Fruit fly (Drosophila melanogaster) whole organism, wandering third instar larva: ENCODE data around the gene CG14787.

ENCODE experiments used
- Abd-B ChIP-seq: fragments of >200 bp; optimal IDR thresholded peaks from 2 replicates; lab custom pipeline; 2017; ENCODE audit warnings: missing biosample characterization, missing genetic modification characterization
- CG32264 ChIP-seq: fragments of 200-800 bp; sonication (Bioruptor generic); optimal IDR thresholded peaks from 2 replicates; lab custom pipeline; 2016; ENCODE audit warnings: missing biosample characterization, missing genetic modification characterization
- CG9705 ChIP-seq: fragments of 200-800 bp; sonication (Bioruptor generic); optimal IDR thresholded peaks from 2 replicates; lab custom pipeline; 2018; ENCODE audit warnings: missing biosample characterization, mild to moderate bottlenecking, missing genetic modification characterization
- CrebA ChIP-seq: fragments of 200-800 bp; sonication (Bioruptor generic); optimal IDR thresholded peaks from 2 replicates; lab custom pipeline; 2016; ENCODE audit warnings: missing biosample characterization, mild to moderate bottlenecking, missing genetic modification characterization, borderline replicate concordance
- Dfd ChIP-seq: fragments of >200 bp; optimal IDR thresholded peaks from 2 replicates; lab custom pipeline; 2017; ENCODE audit warnings: missing biosample characterization, missing genetic modification characterization
- Dif ChIP-seq: fragments of 200-275, 200-300 bp; sonication (Bioruptor generic); optimal IDR thresholded peaks from 2 replicates; lab custom pipeline; 2018; ENCODE audit warnings: missing biosample characterization, missing genetic modification characterization; ENCODE audit not compliant: partially characterized antibody
- HLH106 ChIP-seq: fragments of 200-800 bp; optimal IDR thresholded peaks from 3 replicates; lab custom pipeline; 2019; ENCODE audit warnings: missing biosample characterization, mild to moderate bottlenecking, missing genetic modification characterization, moderate library complexity
- Hnf4 ChIP-seq: fragments of 200-800 bp; sonication (Bioruptor generic); optimal IDR thresholded peaks from 2 replicates; lab custom pipeline; 2016; ENCODE audit warnings: missing biosample characterization, mild to moderate bottlenecking, missing genetic modification characterization
- Hr78 ChIP-seq: fragments of >200 bp; optimal IDR thresholded peaks from 2 replicates; lab custom pipeline; 2017; ENCODE audit warnings: missing biosample characterization, missing genetic modification characterization
- Hr83 ChIP-seq: fragments of 200-300 bp; sonication (Bioruptor generic); optimal IDR thresholded peaks from 2 replicates; lab custom pipeline; 2016; ENCODE audit warnings: missing biosample characterization, mild to moderate bottlenecking, missing genetic modification characterization, moderate library complexity; ENCODE audit not compliant: poor library complexity, severe bottlenecking
- Jra ChIP-seq: sonication (Bioruptor generic); optimal IDR thresholded peaks from 2 replicates; lab custom pipeline; 2016; ENCODE audit warnings: missing biosample characterization, missing genetic modification characterization
- Mio ChIP-seq: sonication (Bioruptor generic); optimal IDR thresholded peaks from 2 replicates; lab custom pipeline; 2016; ENCODE audit warnings: missing biosample characterization, missing genetic modification characterization
- N ChIP-seq: fragments of >200 bp; optimal IDR thresholded peaks from 2 replicates; lab custom pipeline; 2018; ENCODE audit warnings: missing biosample characterization, missing external identifiers, missing genetic modification characterization
- OdsH ChIP-seq: fragments of 200-800 bp; sonication (Bioruptor generic); optimal IDR thresholded peaks from 2 replicates; lab custom pipeline; 2016; ENCODE audit warnings: missing biosample characterization, mild to moderate bottlenecking, missing genetic modification characterization
- Rel ChIP-seq, 2 experiments: fragments of 200-800 bp; sonication (Bioruptor generic) in 1 of 2; optimal IDR thresholded peaks; 2 replicates in 1 of 2; 3 replicates in 1 of 2; lab custom pipeline; 2016 to 2019; ENCODE audit warnings: mild to moderate bottlenecking in 2 of 2, missing biosample characterization in 2 of 2, missing genetic modification characterization in 2 of 2, moderate library complexity in 1 of 2
- Sp1 ChIP-seq: fragments of 200-800 bp; sonication (Bioruptor generic); optimal IDR thresholded peaks from 3 replicates; lab custom pipeline; 2019; ENCODE audit warnings: missing biosample characterization, mild to moderate bottlenecking, missing genetic modification characterization, moderate library complexity
- br ChIP-seq: fragments of 200-800 bp; sonication (Bioruptor generic); optimal IDR thresholded peaks from 2 replicates; lab custom pipeline; 2016; ENCODE audit warnings: missing biosample characterization, missing genetic modification characterization
- brk ChIP-seq: fragments of 200-800 bp; sonication (Bioruptor generic); optimal IDR thresholded peaks from 2 replicates; lab custom pipeline; 2016; ENCODE audit warnings: missing biosample characterization, mild to moderate bottlenecking, missing genetic modification characterization
- dl ChIP-seq, 2 experiments: fragments of 175-275, 200-275 bp in 1 of 2; fragments of 200-275 bp in 1 of 2; sonication (Bioruptor generic); optimal IDR thresholded peaks; lab custom pipeline; 2018; ENCODE audit warnings: mild to moderate bottlenecking in 2 of 2, missing biosample characterization in 2 of 2, missing genetic modification characterization in 2 of 2, moderate library complexity in 2 of 2; ENCODE audit not compliant: partially characterized antibody in 2 of 2, insufficient read depth in 1 of 2
- dmrt93B ChIP-seq: fragments of 200-800 bp; sonication (Bioruptor generic); optimal IDR thresholded peaks from 2 replicates; lab custom pipeline; 2018; ENCODE audit warnings: missing biosample characterization, mild to moderate bottlenecking, missing genetic modification characterization
- dsf ChIP-seq: sonication (Bioruptor generic); optimal IDR thresholded peaks from 2 replicates; lab custom pipeline; 2016; ENCODE audit warnings: missing biosample characterization, missing genetic modification characterization, borderline replicate concordance
- ey ChIP-seq: fragments of 200-800 bp; sonication (Bioruptor generic); optimal IDR thresholded peaks from 2 replicates; lab custom pipeline; 2016; ENCODE audit warnings: missing biosample characterization, missing genetic modification characterization
- foxo ChIP-seq, 2 experiments: fragments of 200-800 bp; sonication (Bioruptor generic); optimal IDR thresholded peaks; 2 replicates in 1 of 2; 3 replicates in 1 of 2; lab custom pipeline; 2016 to 2017; ENCODE audit warnings: missing biosample characterization in 2 of 2, missing genetic modification characterization in 2 of 2
- fru ChIP-seq: fragments of 200-800 bp; sonication (Bioruptor generic); optimal IDR thresholded peaks from 3 replicates; lab custom pipeline; 2016; ENCODE audit warnings: missing biosample characterization, mild to moderate bottlenecking, missing genetic modification characterization
- h ChIP-seq: fragments of 200-800 bp; sonication (Bioruptor generic); optimal IDR thresholded peaks from 3 replicates; lab custom pipeline; 2016; ENCODE audit warnings: missing biosample characterization, mild to moderate bottlenecking, missing genetic modification characterization
- lola ChIP-seq: fragments of >200 bp; optimal IDR thresholded peaks from 2 replicates; lab custom pipeline; 2017; ENCODE audit warnings: missing biosample characterization, missing genetic modification characterization
- pan ChIP-seq: fragments of >200 bp; optimal IDR thresholded peaks from 2 replicates; lab custom pipeline; 2017
- psq ChIP-seq: fragments of 200-800 bp; sonication (Bioruptor generic); optimal IDR thresholded peaks from 3 replicates; lab custom pipeline; 2017; ENCODE audit warnings: missing biosample characterization, mild to moderate bottlenecking, missing genetic modification characterization, moderate library complexity
- rgr ChIP-seq: fragments of 200-800 bp; sonication (Bioruptor generic); optimal IDR thresholded peaks from 3 replicates; lab custom pipeline; 2016; ENCODE audit warnings: missing biosample characterization, mild to moderate bottlenecking, missing genetic modification characterization
- sv ChIP-seq: fragments of 200-800 bp; sonication (Bioruptor generic); optimal IDR thresholded peaks from 3 replicates; lab custom pipeline; 2016; ENCODE audit warnings: missing biosample characterization, missing genetic modification characterization
- tai ChIP-seq: sonication (Bioruptor generic); optimal IDR thresholded peaks from 2 replicates; lab custom pipeline; 2016; ENCODE audit warnings: missing biosample characterization, missing genetic modification characterization
- usp ChIP-seq: fragments of >200 bp; optimal IDR thresholded peaks from 2 replicates; lab custom pipeline; 2017; ENCODE audit warnings: missing biosample characterization, missing genetic modification characterization
- woc ChIP-seq: sonication (Bioruptor generic); optimal IDR thresholded peaks from 2 replicates; lab custom pipeline; 2016; ENCODE audit warnings: missing biosample characterization, mild to moderate bottlenecking, missing genetic modification characterization

The CG14787 gene

DNA sequence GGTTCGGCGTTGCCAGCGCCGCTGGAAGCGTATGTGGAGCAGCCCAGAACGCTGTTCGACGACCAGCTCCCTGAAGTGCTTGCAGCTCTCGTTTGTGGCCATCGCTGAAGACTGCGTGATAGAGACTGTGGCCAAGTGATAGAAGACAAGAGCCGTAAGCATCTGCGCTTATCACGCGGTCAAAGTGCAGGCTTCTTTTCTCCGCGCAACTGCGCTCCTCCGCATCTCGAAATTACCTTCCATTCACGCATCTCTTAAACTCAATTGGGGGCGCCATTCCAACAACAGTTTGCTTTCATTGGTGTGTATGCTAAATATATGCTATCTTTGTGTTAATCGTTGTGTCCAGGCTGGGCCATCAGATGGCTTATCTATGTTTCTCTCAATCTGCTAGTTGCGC, at the start of gene CG14787:
Gene CG14787, minus strand, starts transcription at position 133 of the 400 bp plus-strand sequence.
- TF ChIP-seq Abd-B (no peak), OdsH (no peak), h (GFP tag; lab: Kevin White, UChicago) (no peak), pan (lab: Kevin White, UChicago) (no peak)

DNA sequence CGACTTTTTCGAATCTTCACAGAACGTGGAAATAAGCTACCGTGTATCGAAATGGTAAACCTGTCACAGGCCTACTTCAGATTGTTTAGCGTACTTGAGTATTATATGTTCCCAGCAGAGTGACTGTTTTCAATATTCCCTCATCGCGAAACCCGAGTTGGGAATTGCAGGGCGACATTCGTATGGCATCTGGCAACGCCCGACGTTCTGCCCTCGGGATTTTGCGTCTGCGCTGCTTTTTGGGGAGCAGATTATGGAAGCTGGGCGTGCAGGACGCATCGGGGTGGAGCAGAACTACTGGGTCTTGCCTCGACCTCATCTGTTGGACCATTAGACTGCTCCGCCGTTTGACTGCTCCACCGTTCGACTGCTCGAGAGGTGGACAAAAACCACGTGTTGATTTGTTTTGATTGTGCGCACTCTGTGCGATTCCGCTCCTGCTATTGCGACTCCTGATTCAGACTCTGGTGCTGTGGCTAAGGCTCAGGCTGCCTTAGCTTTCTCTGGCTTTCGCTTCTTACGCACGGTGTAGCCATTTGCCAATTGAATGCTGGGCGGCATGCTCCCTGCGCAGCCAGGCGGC, 46.9 kb upstream of the CG14787 start:
- TF ChIP-seq Jra = no peak
- TF ChIP-seq CG9705 (GFP tag; lab: Kevin White, UChicago) = no peak
- no peak for TF ChIP-seq Dif (GFP tag; lab: Kevin White, UChicago)
- no peak for TF ChIP-seq CrebA (GFP tag; lab: Kevin White, UChicago)
- TF ChIP-seq sv = no peak
- TF ChIP-seq Sp1 (GFP tag; lab: Kevin White, UChicago) = no peak
- no peak for TF ChIP-seq psq
- no peak for TF ChIP-seq Mio
- TF ChIP-seq pan (lab: Kevin White, UChicago) = no peak
- TF ChIP-seq OdsH = no peak
- TF ChIP-seq CG32264 (GFP tag; lab: Kevin White, UChicago) = no peak

DNA sequence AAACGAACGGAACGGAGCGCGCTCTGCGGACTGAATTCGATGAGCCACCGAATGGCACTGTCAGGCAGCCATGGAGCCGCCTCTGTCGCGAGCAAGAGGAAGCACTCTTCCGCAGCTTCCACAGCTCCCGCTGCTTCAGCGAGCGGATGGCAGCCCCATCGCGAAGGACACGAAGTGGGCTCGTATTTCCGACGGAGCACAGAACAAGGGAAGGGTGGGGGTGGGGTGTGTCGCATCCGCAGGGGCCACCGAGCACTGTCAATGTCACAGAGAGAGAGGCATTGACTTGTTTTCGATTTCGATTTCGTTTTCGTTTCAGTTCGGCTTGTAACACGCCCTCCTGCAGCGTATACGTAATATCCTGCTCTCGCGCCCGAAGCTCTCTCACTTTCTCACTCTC, 46.3 kb upstream of the CG14787 start, which contains the start of gene Nmdar2:
Gene Nmdar2, minus strand, starts transcription at position 59 of the 400 bp plus-strand sequence.
- TF ChIP-seq brk (GFP tag; lab: Kevin White, UChicago) (no peak), psq (no peak), dl (GFP tag; optimal IDR thresholded peaks at IDR 0.05; lab: Kevin White, UChicago; ENCODE audit: insufficient read depth in 1 of 2, partially characterized antibody in 2 of 2) (no peak), dsf (no peak), dmrt93B (GFP tag; lab: Kevin White, UChicago) (no peak), Hnf4 (GFP tag; lab: Kevin White, UChicago) (no peak), Jra (no peak), OdsH (no peak), tai (GFP tag; lab: Kevin White, UChicago) (no peak), rgr (GFP tag; lab: Kevin White, UChicago) (no peak), Hr78 (GFP tag; lab: Kevin White, UChicago) (no peak), Sp1 (GFP tag; lab: Kevin White, UChicago) (no peak), woc (no peak), Dfd (GFP tag; lab: Kevin White, UChicago) (no peak), usp (no peak)

DNA sequence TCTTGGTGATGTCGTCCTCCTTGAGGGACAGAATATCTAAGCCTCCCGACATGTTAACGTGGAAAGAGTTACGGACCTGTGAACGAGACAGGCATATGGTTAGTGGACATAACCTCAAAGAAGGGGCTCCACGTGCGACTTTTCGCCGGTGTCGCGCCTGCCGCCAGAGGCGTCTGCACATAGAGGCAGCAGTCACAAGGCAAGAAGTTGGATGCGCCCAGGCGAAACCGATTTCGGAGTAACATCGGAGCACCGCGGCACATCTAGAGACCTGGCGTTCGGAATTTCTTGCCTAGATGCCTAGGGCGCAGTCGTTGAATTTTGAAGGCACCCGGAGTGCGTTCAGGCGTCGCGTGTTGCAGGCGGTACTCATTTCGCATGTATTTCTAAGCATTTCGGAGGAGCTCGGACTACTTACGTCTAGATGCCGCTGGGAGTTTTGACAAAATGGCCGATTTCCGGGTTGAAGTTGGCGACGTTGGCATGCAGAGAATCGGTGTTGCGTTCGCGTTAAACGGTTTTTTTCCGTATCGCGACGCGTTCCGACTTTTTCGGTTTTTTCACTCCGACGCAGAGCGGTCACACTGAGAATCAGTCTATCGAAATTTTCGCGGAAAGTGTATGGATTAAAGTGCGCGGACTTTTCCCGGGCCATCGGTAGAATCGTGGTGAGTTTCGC, 21.5 kb upstream of the CG14787 start, which contains the start of the genes sta and inc:
Gene sta, minus strand, starts transcription at position 574 of the 679 bp plus-strand sequence.
Gene inc, plus strand, starts transcription at position 640 of the 679 bp plus-strand sequence.
- no peak for TF ChIP-seq lola (GFP tag; lab: Kevin White, UChicago)
- no peak for TF ChIP-seq CrebA (GFP tag; lab: Kevin White, UChicago)
- TF ChIP-seq dmrt93B (GFP tag; lab: Kevin White, UChicago) = peak; percentile 61
- peak; percentile 83 for TF ChIP-seq rgr (GFP tag; lab: Kevin White, UChicago)
- peak; percentile 69 for TF ChIP-seq fru (GFP tag; lab: Kevin White, UChicago)
- TF ChIP-seq h (GFP tag; lab: Kevin White, UChicago) = peak; percentile 68
- TF ChIP-seq pan (lab: Kevin White, UChicago) = no peak
- TF ChIP-seq OdsH = peak; percentile 29
- TF ChIP-seq Abd-B = no peak
- peak; percentile 69 for TF ChIP-seq br (GFP tag; lab: Kevin White, UChicago)
- TF ChIP-seq CG9705 (GFP tag; lab: Kevin White, UChicago) = peak; percentile 66
- peak in 1 of 2 experiments; percentile 68 for TF ChIP-seq foxo (GFP tag; optimal IDR thresholded peaks at IDR 0.05; lab: Kevin White, UChicago)
- TF ChIP-seq brk (GFP tag; lab: Kevin White, UChicago) = no peak
- TF ChIP-seq ey (GFP tag; lab: Kevin White, UChicago) = peak; percentile 37
- no peak for TF ChIP-seq N (GFP tag; lab: Kevin White, UChicago)
- TF ChIP-seq woc = peak; percentile 9
- no peak for TF ChIP-seq Rel (GFP tag; optimal IDR thresholded peaks at IDR 0.05; lab: Kevin White, UChicago)
- peak; percentile 72 for TF ChIP-seq Rel (tag; optimal IDR thresholded peaks at IDR 0.05; lab: Kevin White, UChicago)
- peak; percentile 72 for TF ChIP-seq HLH106 (tag; lab: Kevin White, UChicago)
- TF ChIP-seq tai (GFP tag; lab: Kevin White, UChicago) = no peak
- peak; percentile 15 for TF ChIP-seq sv
- peak; percentile 83 for TF ChIP-seq Sp1 (GFP tag; lab: Kevin White, UChicago)
- peak; percentile 68 for TF ChIP-seq Dif (GFP tag; lab: Kevin White, UChicago)
- TF ChIP-seq dsf = no peak
- TF ChIP-seq psq = peak; percentile 27
- peak; percentile 33 for TF ChIP-seq Hr83 (GFP tag; lab: Kevin White, UChicago)
- TF ChIP-seq, all 38 proteins: peak for 17
